Worm (Caenorhabditis elegans) whole organism, late embryonic: Measurements from ENCODE around the gene Y53G8AM.6.

Experiments
- C38D4.7 ChIP-seq: fragments of 200-800 bp; sonication (Bioruptor generic); optimal IDR thresholded peaks from 2 replicates; lab custom pipeline; 2018; ENCODE audit warnings: mild to moderate bottlenecking, missing genetic modification characterization, moderate library complexity, missing compliant biosample characterization
- K02D7.2 ChIP-seq: sonication (generic microtip); optimal IDR thresholded peaks from 2 replicates; lab custom pipeline; 2017; ENCODE audit warnings: mild to moderate bottlenecking, missing genetic modification characterization, missing compliant biosample characterization
- K09A11.1 ChIP-seq: sonication (generic microtip); optimal IDR thresholded peaks from 2 replicates; lab custom pipeline; 2017; ENCODE audit warnings: antibody characterized with exemption, mild to moderate bottlenecking, missing genetic modification characterization, missing compliant biosample characterization; ENCODE audit not compliant: insufficient read depth
- ama-1 ChIP-seq: fragments of 150-350 bp; optimal IDR thresholded peaks from 2 replicates; lab custom pipeline; 2014
- ceh-19 ChIP-seq: fragments of 200-800 bp; sonication (Bioruptor generic); optimal IDR thresholded peaks from 2 replicates; lab custom pipeline; 2018; ENCODE audit warnings: mild to moderate bottlenecking, missing genetic modification characterization, missing compliant biosample characterization
- ceh-2 ChIP-seq: sonication (generic microtip); optimal IDR thresholded peaks from 2 replicates; lab custom pipeline; 2016; ENCODE audit warnings: missing genotype, missing genetic modification characterization, missing compliant biosample characterization
- ceh-22 ChIP-seq: sonication (generic microtip); optimal IDR thresholded peaks from 2 replicates; lab custom pipeline; 2017; ENCODE audit warnings: missing biosample characterization, missing genetic modification characterization
- ceh-30 ChIP-seq: fragments of 150-350 bp; optimal IDR thresholded peaks from 2 replicates; lab custom pipeline; 2014; ENCODE audit warnings: missing biosample characterization, missing genetic modification characterization
- ceh-34 ChIP-seq: sonication (generic microtip); optimal IDR thresholded peaks from 2 replicates; lab custom pipeline; 2016; ENCODE audit warnings: mild to moderate bottlenecking, missing genetic modification characterization, missing compliant biosample characterization
- ceh-6 ChIP-seq: fragments of 200-800 bp; sonication (Bioruptor generic); optimal IDR thresholded peaks from 2 replicates; lab custom pipeline; 2018; ENCODE audit warnings: mild to moderate bottlenecking, missing genetic modification characterization, missing compliant biosample characterization
- ceh-9 ChIP-seq: sonication (generic microtip); optimal IDR thresholded peaks from 2 replicates; lab custom pipeline; 2016; ENCODE audit warnings: mild to moderate bottlenecking, missing genetic modification characterization, inconsistent platforms, missing compliant biosample characterization
- dmd-4 ChIP-seq: sonication (generic microtip); optimal IDR thresholded peaks from 2 replicates; lab custom pipeline; 2016; ENCODE audit warnings: borderline replicate concordance, missing genetic modification characterization, missing compliant biosample characterization
- dve-1 ChIP-seq: sonication (generic microtip); optimal IDR thresholded peaks from 2 replicates; lab custom pipeline; 2017; ENCODE audit warnings: antibody characterized with exemption, mild to moderate bottlenecking, missing genetic modification characterization, missing compliant biosample characterization
- elt-2 ChIP-seq: sonication (generic microtip); optimal IDR thresholded peaks from 2 replicates; lab custom pipeline; 2016; ENCODE audit warnings: missing genetic modification reagents, missing genetic modification characterization, missing compliant biosample characterization
- ets-4 ChIP-seq: sonication (generic microtip); optimal IDR thresholded peaks from 2 replicates; lab custom pipeline; 2016; ENCODE audit warnings: missing genetic modification characterization, missing compliant biosample characterization
- eyg-1 ChIP-seq: sonication (generic microtip); optimal IDR thresholded peaks from 2 replicates; lab custom pipeline; 2016; ENCODE audit warnings: missing genotype, missing genetic modification characterization, missing compliant biosample characterization
- fkh-10 ChIP-seq: fragments of 150-350 bp; optimal IDR thresholded peaks from 2 replicates; lab custom pipeline; 2014; ENCODE audit warnings: missing biosample characterization, missing genetic modification reagents, missing genetic modification characterization
- fkh-6 ChIP-seq: sonication (generic microtip); optimal IDR thresholded peaks from 2 replicates; lab custom pipeline; 2016; ENCODE audit warnings: missing genetic modification characterization, missing compliant biosample characterization
- gmeb-2 ChIP-seq: sonication (generic microtip); optimal IDR thresholded peaks from 2 replicates; lab custom pipeline; 2016; ENCODE audit warnings: missing genetic modification characterization, inconsistent platforms, missing compliant biosample characterization
- hlh-13 ChIP-seq: fragments of 200-800 bp; sonication (Bioruptor generic); optimal IDR thresholded peaks from 2 replicates; lab custom pipeline; 2018; ENCODE audit warnings: mild to moderate bottlenecking, missing genetic modification characterization, missing compliant biosample characterization
- hlh-8 ChIP-seq: sonication (generic microtip); optimal IDR thresholded peaks from 2 replicates; lab custom pipeline; 2016; ENCODE audit warnings: missing genotype, missing genetic modification characterization, missing compliant biosample characterization
- lim-6 ChIP-seq: sonication (generic microtip); optimal IDR thresholded peaks from 2 replicates; lab custom pipeline; 2016; ENCODE audit warnings: missing genetic modification characterization, missing compliant biosample characterization
- madf-2 ChIP-seq: sonication (generic microtip); optimal IDR thresholded peaks from 2 replicates; lab custom pipeline; 2017; ENCODE audit warnings: missing genetic modification characterization, missing compliant biosample characterization
- mec-3 ChIP-seq: sonication (generic microtip); optimal IDR thresholded peaks from 2 replicates; lab custom pipeline; 2016; ENCODE audit warnings: borderline replicate concordance, missing genetic modification characterization, missing compliant biosample characterization
- nfya-1 ChIP-seq: sonication (generic microtip); optimal IDR thresholded peaks from 2 replicates; lab custom pipeline; 2017; ENCODE audit warnings: missing genetic modification characterization, mild to moderate bottlenecking, missing compliant biosample characterization, antibody characterized with exemption, moderate library complexity
- nhr-11 ChIP-seq: fragments of 150-350 bp; optimal IDR thresholded peaks from 2 replicates; lab custom pipeline; 2014; ENCODE audit warnings: missing biosample characterization, missing genetic modification characterization
- npax-4 ChIP-seq: sonication (generic microtip); optimal IDR thresholded peaks from 2 replicates; lab custom pipeline; 2016; ENCODE audit warnings: missing genetic modification characterization, missing compliant biosample characterization
- pag-3 ChIP-seq: sonication (generic microtip); optimal IDR thresholded peaks from 2 replicates; lab custom pipeline; 2016; ENCODE audit warnings: missing compliant biosample characterization, missing genetic modification characterization, borderline replicate concordance
- pat-9 ChIP-seq: fragments of 200-800 bp; sonication (Bioruptor generic); optimal IDR thresholded peaks from 2 replicates; lab custom pipeline; 2018; ENCODE audit warnings: mild to moderate bottlenecking, missing genetic modification characterization, moderate library complexity, missing compliant biosample characterization
- pha-2 ChIP-seq: sonication (generic microtip); optimal IDR thresholded peaks from 2 replicates; lab custom pipeline; 2017; ENCODE audit warnings: mild to moderate bottlenecking, missing genetic modification characterization, missing compliant biosample characterization
- pqm-1 ChIP-seq: sonication (generic microtip); optimal IDR thresholded peaks from 2 replicates; lab custom pipeline; 2016; ENCODE audit warnings: missing genetic modification characterization, missing compliant biosample characterization
- pros-1 ChIP-seq: fragments of 150-350 bp; optimal IDR thresholded peaks from 2 replicates; lab custom pipeline; 2014; ENCODE audit warnings: missing biosample characterization, missing genetic modification reagents, missing genetic modification characterization
- ref-2 ChIP-seq: sonication (generic microtip); optimal IDR thresholded peaks from 2 replicates; lab custom pipeline; 2016; ENCODE audit warnings: missing genetic modification characterization, missing compliant biosample characterization
- rnt-1 ChIP-seq: sonication (generic microtip); optimal IDR thresholded peaks from 2 replicates; lab custom pipeline; 2016; ENCODE audit warnings: missing genetic modification characterization, missing compliant biosample characterization
- sdc-2 ChIP-seq: sonication (generic microtip); optimal IDR thresholded peaks from 2 replicates; lab custom pipeline; 2016; ENCODE audit warnings: missing genotype, missing genetic modification characterization, missing compliant biosample characterization
- sox-2 ChIP-seq: fragments of 200-800 bp; sonication (Bioruptor generic); IDR thresholded peaks from 2 replicates; pipeline ENCODE4 v1.3.6; 2022; ENCODE audit warnings: missing genetic modification reagents, missing genetic modification characterization, missing compliant biosample characterization
- tbx-2 ChIP-seq: sonication (generic microtip); optimal IDR thresholded peaks from 2 replicates; lab custom pipeline; 2016; ENCODE audit warnings: missing genetic modification characterization, missing compliant biosample characterization
- ttx-3 ChIP-seq: sonication (generic microtip); optimal IDR thresholded peaks from 2 replicates; lab custom pipeline; 2016; ENCODE audit warnings: missing genetic modification reagents, missing genetic modification characterization, missing compliant biosample characterization
- zip-5 ChIP-seq: sonication (generic microtip); optimal IDR thresholded peaks from 2 replicates; lab custom pipeline; 2016; ENCODE audit warnings: missing genetic modification characterization, missing compliant biosample characterization
- ztf-16 ChIP-seq: sonication (generic microtip); optimal IDR thresholded peaks from 2 replicates; lab custom pipeline; 2017; ENCODE audit warnings: missing genetic modification characterization, missing compliant biosample characterization

Gene Y53G8AM.6

DNA sequence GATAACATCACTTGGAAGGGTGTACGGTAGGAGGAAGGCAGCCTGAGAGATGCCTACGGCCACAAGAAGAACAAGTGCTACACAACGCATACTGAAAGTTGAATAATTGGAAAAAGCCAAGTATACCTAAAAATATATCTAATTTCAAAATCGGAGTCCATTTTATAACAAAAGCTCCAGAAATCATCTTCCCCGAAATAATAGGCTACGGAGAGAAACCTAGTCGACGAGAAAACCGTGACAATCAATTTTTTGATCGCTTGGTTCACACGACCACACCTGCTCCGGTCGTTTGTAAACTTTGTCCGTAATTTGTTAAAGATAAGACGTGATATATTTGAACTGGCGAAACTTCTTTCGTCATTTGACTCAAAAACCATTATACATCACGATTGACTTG, 1.3 kb downstream of the Y53G8AM.6 start, which contains the start of gene nspg-7.2:
Gene nspg-7.2, minus strand, starts transcription at position 101 of the 400 bp plus-strand sequence.
- TF ChIP-seq K02D7.2 (tag; lab: Kevin White, UChicago) (no peak), fkh-10 (no peak), sdc-2 (no peak), ttx-3 (tag; lab: Kevin White, UChicago) (no peak), ceh-2 (no peak), eyg-1 (tag; lab: Kevin White, UChicago) (no peak)
- TF ChIP-seq, all 69 proteins: peak for 0

DNA sequence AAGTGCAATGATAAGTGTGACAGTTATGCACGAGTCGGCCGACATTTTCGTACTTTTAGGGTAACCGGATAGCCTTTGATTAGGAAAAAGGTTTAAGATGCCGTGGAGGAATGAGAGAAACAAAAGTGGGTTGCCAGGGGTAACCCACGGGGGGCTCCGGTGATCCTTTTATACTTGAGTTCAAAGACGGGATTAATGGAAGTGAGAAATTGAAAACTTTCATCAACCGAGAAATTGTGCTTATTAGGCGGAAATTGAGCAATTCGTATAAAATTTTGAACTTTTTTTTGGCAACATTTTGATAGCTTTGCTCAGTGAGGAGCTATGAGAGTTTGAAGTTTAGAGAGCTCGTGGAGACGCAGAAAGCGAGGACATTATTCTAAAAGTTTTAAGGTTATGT, 4.0 kb downstream of the Y53G8AM.6 start, which contains the start of gene Y53G8AM.4:
Gene Y53G8AM.4, minus strand, starts transcription at position 101 of the 400 bp plus-strand sequence.
- TF ChIP-seq pros-1: no peak
- TF ChIP-seq madf-2 (tag; lab: Kevin White, UChicago): no peak
- no peak for TF ChIP-seq nfya-1 (tag; lab: Kevin White, UChicago)
- TF ChIP-seq dve-1 (tag; lab: Kevin White, UChicago): no peak
- TF ChIP-seq ceh-30 (tag; lab: Kevin White, UChicago): no peak
- TF ChIP-seq elt-2: no peak
- TF ChIP-seq ref-2 (tag; lab: Kevin White, UChicago): no peak
- TF ChIP-seq npax-4: no peak
- no peak for TF ChIP-seq ceh-22 (tag; lab: Kevin White, UChicago)
- TF ChIP-seq ceh-9 (tag; lab: Kevin White, UChicago): no peak
- TF ChIP-seq ceh-34: no peak
- TF ChIP-seq pag-3 (tag; lab: Kevin White, UChicago): no peak
- TF ChIP-seq dmd-4: no peak
- TF ChIP-seq ceh-6 (GFP tag; lab: Kevin White, UChicago): no peak
- TF ChIP-seq nhr-11: no peak
- TF ChIP-seq hlh-13 (GFP tag; lab: Kevin White, UChicago): no peak
- TF ChIP-seq mec-3 (tag; lab: Kevin White, UChicago): no peak
- no peak for TF ChIP-seq eyg-1 (tag; lab: Kevin White, UChicago)

DNA sequence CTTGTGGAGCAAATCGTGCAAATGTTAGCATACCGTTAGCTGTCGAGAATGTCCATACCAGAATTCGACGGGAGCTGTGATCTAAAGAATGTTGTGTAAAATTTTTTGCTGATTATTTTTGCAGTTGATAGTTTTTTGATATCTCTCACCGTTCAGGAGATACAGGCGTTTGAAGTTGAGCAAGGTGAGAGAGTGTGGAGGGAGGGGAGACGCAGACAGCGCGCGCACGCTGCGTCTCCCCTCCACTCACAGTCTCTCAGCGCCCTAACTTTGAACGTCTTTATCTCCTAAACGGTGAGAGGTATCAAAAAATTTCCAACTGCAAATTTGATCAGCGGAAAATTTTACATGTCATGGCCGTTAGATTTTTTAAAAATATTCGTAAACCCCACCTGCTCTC, 4.6 kb downstream of the Y53G8AM.6 start:
- TF ChIP-seq pqm-1: no peak
- TF ChIP-seq ceh-19 (GFP tag; lab: Kevin White, UChicago): no peak
- TF ChIP-seq fkh-6 (tag; lab: Kevin White, UChicago): no peak
- TF ChIP-seq pat-9: no peak
- no peak for TF ChIP-seq K02D7.2 (tag; lab: Kevin White, UChicago)
- no peak for TF ChIP-seq hlh-13 (GFP tag; lab: Kevin White, UChicago)
- no peak for TF ChIP-seq lim-6 (tag; lab: Kevin White, UChicago)
- TF ChIP-seq zip-5 (tag; lab: Kevin White, UChicago): no peak
- TF ChIP-seq rnt-1 (tag; lab: Kevin White, UChicago): no peak

DNA sequence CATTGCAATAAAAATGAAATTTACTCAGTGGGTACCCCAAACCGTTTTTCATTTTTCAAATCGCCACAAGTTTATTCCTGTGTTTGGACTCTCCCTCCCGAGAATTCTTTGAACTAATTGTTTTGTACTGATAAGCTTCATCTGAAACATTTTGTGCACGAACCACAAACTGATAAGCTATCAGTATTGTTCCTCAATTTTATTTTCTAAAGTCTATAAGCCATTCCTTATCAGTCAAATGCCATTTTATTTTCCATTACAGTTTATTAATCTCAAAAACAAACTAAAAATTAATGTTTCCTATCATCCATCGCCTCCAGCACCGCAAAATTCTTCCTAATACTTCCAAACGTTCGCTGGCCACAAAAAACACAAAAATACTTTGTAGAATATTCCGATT, 5.9 kb downstream of the Y53G8AM.6 start:
- TF ChIP-seq hlh-8 (no peak), pat-9 (no peak), elt-2 (peak; percentile 80)

DNA sequence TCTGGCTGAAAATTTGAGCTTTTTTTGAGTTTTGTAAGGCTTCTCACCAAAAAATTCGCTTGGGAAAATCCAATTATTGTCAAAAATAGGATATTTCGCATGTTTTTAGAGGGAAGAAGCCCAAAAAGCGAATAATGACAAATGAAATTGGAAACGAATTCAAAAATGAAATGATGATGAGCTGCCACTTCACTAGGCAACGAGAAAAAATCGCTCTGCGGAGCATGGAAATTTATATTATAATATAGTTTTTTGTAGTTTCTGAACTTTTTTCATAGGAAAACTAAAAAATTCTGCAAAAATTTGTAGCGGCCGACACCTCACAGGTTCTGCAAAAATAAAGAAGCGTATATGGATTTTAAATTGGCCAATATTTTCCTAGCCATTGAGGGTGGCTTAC, 6.5 kb downstream of the Y53G8AM.6 start, which contains the start of gene Y53G8AL.3:
Gene Y53G8AL.3, minus strand, starts transcription at position 101 of the 400 bp plus-strand sequence.
- TF ChIP-seq ama-1 (lab: Kevin White, UChicago) (no peak), C38D4.7 (GFP tag; lab: Kevin White, UChicago) (no peak), K09A11.1 (tag; lab: Kevin White, UChicago) (no peak), ets-4 (tag; lab: Kevin White, UChicago) (no peak), gmeb-2 (tag; lab: Kevin White, UChicago) (no peak), ceh-30 (tag; lab: Kevin White, UChicago) (no peak), pat-9 (no peak), pha-2 (tag; lab: Kevin White, UChicago) (no peak), ztf-16 (tag; lab: Kevin White, UChicago) (no peak), tbx-2 (no peak), sox-2 (GFP tag; lab: Robert Waterston, UW) (no peak)
